Worm (Caenorhabditis elegans): ENCODE measurements around the gene let-653.

Gene let-653

ce11 chrIV:11859995-11860605 is 25.3 kb upstream of the let-653 start, which contains the start of gene mob-1:
Gene mob-1, plus strand, starts transcription at chrIV:11860555.
- TF ChIP-seq elt-1 (tag; optimal IDR thresholded peaks at IDR 0.05; ENCODE audit: borderline replicate concordance, insufficient read depth), result peak; percentile 20
- TF ChIP-seq flh-1 (GFP tag; optimal IDR thresholded peaks at IDR 0.05), result no peak

ce11 chrIV:11863428-11863827 is 22.0 kb upstream of the let-653 start:
- no peak for TF ChIP-seq blmp-1 (tag; optimal IDR thresholded peaks at IDR 0.05)
- TF ChIP-seq mab-5 (tag; optimal IDR thresholded peaks at IDR 0.05), result no peak
- no peak for TF ChIP-seq nhr-2 (tag; optimal IDR thresholded peaks at IDR 0.05)
- no peak for TF ChIP-seq ceh-39 (tag; optimal IDR thresholded peaks at IDR 0.05)
- no peak for TF ChIP-seq lsy-2 (tag; optimal IDR thresholded peaks at IDR 0.05)
- TF ChIP-seq zip-8 (tag; optimal IDR thresholded peaks at IDR 0.05), result no peak
- TF ChIP-seq unc-39 (tag; optimal IDR thresholded peaks at IDR 0.05), result no peak
- no peak for TF ChIP-seq flh-1 (GFP tag; optimal IDR thresholded peaks at IDR 0.05)
- no peak for TF ChIP-seq ceh-43 (GFP tag; optimal IDR thresholded peaks at IDR 0.05)
- no peak for TF ChIP-seq tbx-8 (GFP tag; optimal IDR thresholded peaks at IDR 0.05)
- no peak for TF ChIP-seq lin-32 (GFP tag; optimal IDR thresholded peaks at IDR 0.05)
- TF ChIP-seq unc-62 (GFP tag; optimal IDR thresholded peaks at IDR 0.05), result no peak
- no peak for TF ChIP-seq nhr-237 (tag; optimal IDR thresholded peaks at IDR 0.05)
- TF ChIP-seq cnd-1 (tag; optimal IDR thresholded peaks at IDR 0.05), result no peak
- TF ChIP-seq M03D4.4 (tag; optimal IDR thresholded peaks at IDR 0.05), result no peak
- TF ChIP-seq unc-120 (tag; optimal IDR thresholded peaks at IDR 0.05; ENCODE audit: poor library complexity, severe bottlenecking), result no peak

ce11 chrIV:11864226-11864625 is 21.2 kb upstream of the let-653 start, which contains the start of gene trpa-1:
Gene trpa-1, plus strand, starts transcription at chrIV:11864526.
- no peak for TF ChIP-seq ham-2 (GFP tag; optimal IDR thresholded peaks at IDR 0.05)
- no peak for TF ChIP-seq unc-39 (tag; optimal IDR thresholded peaks at IDR 0.05)

ce11 chrIV:11867652-11868232 is 17.7 kb upstream of the let-653 start:
- TF ChIP-seq nhr-2 (tag; optimal IDR thresholded peaks at IDR 0.05) (peak; percentile 95), sem-2 (GFP tag; optimal IDR thresholded peaks at IDR 0.05) (no peak), ces-1 (GFP tag; optimal IDR thresholded peaks at IDR 0.05) (peak; percentile 49), lin-32 (GFP tag; optimal IDR thresholded peaks at IDR 0.05) (peak; percentile 96), nhr-12 (tag; optimal IDR thresholded peaks at IDR 0.05) (no peak), elt-3 (tag; optimal IDR thresholded peaks at IDR 0.05) (no peak), sptf-1 (tag; optimal IDR thresholded peaks at IDR 0.05) (peak; percentile 29), mls-2 (tag; optimal IDR thresholded peaks at IDR 0.05) (peak; percentile 7), ceh-39 (tag; optimal IDR thresholded peaks at IDR 0.05) (no peak), mep-1 (tag; optimal IDR thresholded peaks at IDR 0.05) (peak; percentile 12), cnd-1 (tag; optimal IDR thresholded peaks at IDR 0.05) (peak; percentile 92), blmp-1 (tag; optimal IDR thresholded peaks at IDR 0.05) (no peak), tbx-8 (GFP tag; optimal IDR thresholded peaks at IDR 0.05) (no peak)

ce11 chrIV:11868452-11868851 is 17.0 kb upstream of the let-653 start:
- TF ChIP-seq bed-3 (GFP tag; optimal IDR thresholded peaks at IDR 0.05), result no peak
- peak; percentile 41 for TF ChIP-seq ceh-43 (GFP tag; optimal IDR thresholded peaks at IDR 0.05)

- TF ChIP-seq zip-8 (tag; optimal IDR thresholded peaks at IDR 0.05) (no peak), mep-1 (tag; optimal IDR thresholded peaks at IDR 0.05) (peak; percentile 4), lsy-2 (tag; optimal IDR thresholded peaks at IDR 0.05) (no peak), ces-1 (GFP tag; optimal IDR thresholded peaks at IDR 0.05) (peak; percentile 42), cnd-1 (tag; optimal IDR thresholded peaks at IDR 0.05) (peak; percentile 47), lin-32 (GFP tag; optimal IDR thresholded peaks at IDR 0.05) (peak; percentile 41)
Observed at ce11 chrIV:11871083-11871482, 14.3 kb upstream of the let-653 start.

- TF ChIP-seq nhr-237 (tag; optimal IDR thresholded peaks at IDR 0.05), result no peak
- TF ChIP-seq mls-2 (tag; optimal IDR thresholded peaks at IDR 0.05), result no peak
- peak; percentile 58 for TF ChIP-seq ces-1 (GFP tag; optimal IDR thresholded peaks at IDR 0.05)
- peak; percentile 4 for TF ChIP-seq sptf-1 (tag; optimal IDR thresholded peaks at IDR 0.05)
- no peak for TF ChIP-seq snpc-4 (tag; optimal IDR thresholded peaks at IDR 0.05)
- no peak for TF ChIP-seq pha-4 (tag; optimal IDR thresholded peaks at IDR 0.05)
- no peak for TF ChIP-seq zip-8 (tag; optimal IDR thresholded peaks at IDR 0.05)
- no peak for TF ChIP-seq nhr-28 (tag; optimal IDR thresholded peaks at IDR 0.05)
- TF ChIP-seq flh-1 (GFP tag; optimal IDR thresholded peaks at IDR 0.05), result no peak
- no peak for TF ChIP-seq unc-62 (GFP tag; optimal IDR thresholded peaks at IDR 0.05)
Observed at ce11 chrIV:11871898-11872297, 13.5 kb upstream of the let-653 start.
